Worm (Caenorhabditis elegans): ENCODE data around the gene pisy-1.

Gene pisy-1

DNA sequence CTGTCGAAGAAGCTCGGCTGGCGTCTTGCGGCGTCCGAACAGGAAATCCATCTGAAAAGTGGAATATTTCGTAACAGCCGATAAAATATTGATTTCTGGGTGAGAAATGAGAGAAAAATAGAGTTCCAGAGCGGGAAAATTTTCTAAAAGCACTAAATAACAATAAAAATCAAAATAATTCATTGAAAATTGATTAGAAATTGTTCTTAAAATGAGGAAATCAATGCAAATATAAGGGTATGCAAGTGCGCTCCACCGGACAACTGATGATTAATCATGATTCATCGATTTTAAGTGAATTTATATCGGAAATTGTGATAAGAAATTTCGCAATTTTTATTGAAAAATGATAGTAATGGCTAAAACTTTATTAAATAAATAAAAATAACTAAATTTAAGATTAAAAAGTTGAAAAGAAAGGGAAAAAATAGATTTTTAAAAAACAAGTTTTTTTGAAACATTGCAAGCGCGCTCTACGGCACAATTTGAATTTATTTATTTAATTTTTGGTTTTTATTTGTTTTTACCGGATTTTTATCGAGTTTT is 30.1 kb upstream of the pisy-1 start, which contains the start of the genes vps-2 and tiar-2 (continued):
- TF ChIP-seq egl-44 (GFP tag; IDR thresholded peaks at IDR 0.05) (no peak), F55B11.4 (tag; optimal IDR thresholded peaks at IDR 0.05; ENCODE audit: borderline replicate concordance, insufficient read depth) (no peak), ztf-18 (tag; optimal IDR thresholded peaks at IDR 0.05) (no peak), ztf-26 (tag; optimal IDR thresholded peaks at IDR 0.05) (peak; percentile 30), attf-5 (GFP tag; optimal IDR thresholded peaks at IDR 0.05) (peak; percentile 90), attf-3 (GFP tag; conservative IDR thresholded peaks at IDR 0.05) (no peak), lin-40 (tag; optimal IDR thresholded peaks at IDR 0.05) (peak; percentile 66), K12H6.12 (tag; optimal IDR thresholded peaks at IDR 0.05) (peak; percentile 14), hlh-12 (tag; optimal IDR thresholded peaks at IDR 0.05) (no peak), fkh-3 (tag; optimal IDR thresholded peaks at IDR 0.05) (no peak), nhr-80 (tag; optimal IDR thresholded peaks at IDR 0.05) (peak; percentile 7)

DNA sequence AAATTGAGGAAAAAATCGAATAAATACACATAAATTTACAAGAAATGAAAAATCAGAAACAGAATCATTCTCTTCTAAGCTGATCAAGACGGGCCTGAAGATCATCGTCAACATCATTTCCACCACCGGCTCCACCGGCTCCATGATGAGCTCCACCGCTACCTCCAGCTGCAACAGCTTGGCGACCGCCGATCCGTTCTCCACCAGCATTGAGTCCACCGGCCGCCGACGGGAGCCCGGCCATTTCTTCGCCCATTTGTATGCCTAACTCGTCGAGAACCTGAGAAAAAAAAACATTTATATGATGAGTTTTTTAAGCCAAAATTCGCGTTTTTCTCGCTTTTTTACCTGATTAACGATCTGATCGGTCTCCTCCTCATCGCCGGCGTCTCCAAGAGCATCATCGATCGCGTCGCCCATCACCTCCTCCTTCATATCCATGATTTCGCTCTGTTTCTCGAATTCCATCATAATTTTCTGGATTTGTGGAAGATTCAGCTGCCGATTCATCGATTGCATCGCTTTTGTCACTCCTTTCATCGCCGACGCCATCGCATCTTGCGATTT is 29.2 kb upstream of the pisy-1 start:
- TF ChIP-seq egrh-3 (GFP tag; IDR thresholded peaks at IDR 0.05) (peak; percentile 59; the same call in 1 of the 2 replicates), zfh-2 (GFP tag; conservative IDR thresholded peaks at IDR 0.05) (peak; percentile 82), C06A6.2 (GFP tag; conservative IDR thresholded peaks at IDR 0.05) (no peak)

DNA sequence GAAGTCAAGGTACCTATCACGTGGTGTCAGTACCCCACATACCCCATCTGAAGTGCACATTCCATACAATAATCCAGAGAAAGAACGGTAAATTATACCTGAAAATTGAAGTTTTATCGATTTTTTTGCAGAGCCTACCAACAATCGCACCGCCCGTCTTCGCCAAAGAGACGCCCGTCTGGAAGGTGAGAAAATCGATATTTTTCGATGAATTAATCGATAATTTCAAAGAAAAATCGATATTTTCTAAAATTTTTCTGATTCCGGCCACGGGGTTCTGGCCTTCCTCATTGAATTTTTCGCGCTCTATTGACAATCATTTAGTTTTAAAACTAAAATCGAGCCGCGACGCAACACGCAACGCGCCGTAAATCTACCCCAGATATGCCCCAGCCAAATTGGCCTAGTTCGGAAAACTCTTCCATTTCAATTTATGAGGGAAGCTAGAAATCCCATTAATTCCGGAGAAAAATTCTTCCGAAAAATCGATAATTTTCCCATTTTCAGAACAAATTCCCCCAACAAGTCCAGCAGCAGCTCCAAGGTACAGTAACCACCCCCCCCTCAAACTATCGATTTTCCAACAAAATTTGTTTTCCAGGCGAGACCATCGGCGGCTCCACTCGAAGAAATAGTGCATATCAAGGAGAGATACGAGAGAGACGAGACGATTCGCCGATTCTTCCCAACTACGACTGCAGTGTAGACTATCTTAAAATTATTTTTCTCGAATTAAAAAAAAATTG is 28.5 kb upstream of the pisy-1 start:
- TF ChIP-seq ceh-100 (GFP tag; IDR thresholded peaks at IDR 0.05) (no peak), nhr-179 (tag; optimal IDR thresholded peaks at IDR 0.05) (no peak), Y56A3A.18 (GFP tag; IDR thresholded peaks at IDR 0.05) (no peak), F23B12.7 (tag; optimal IDR thresholded peaks at IDR 0.05; ENCODE audit: insufficient read depth) (no peak), zfh-2 (GFP tag; conservative IDR thresholded peaks at IDR 0.05) (no peak), ztf-25 (GFP tag; IDR thresholded peaks at IDR 0.05) (no peak), lsl-1 (GFP tag; optimal IDR thresholded peaks at IDR 0.05) (peak; percentile 14), F33H1.4 (GFP tag; IDR thresholded peaks at IDR 0.05) (no peak), T07F8.4 (tag; optimal IDR thresholded peaks at IDR 0.05) (no peak), attf-6 (GFP tag; IDR thresholded peaks at IDR 0.05) (0 out of 2 replicates have a peak, but pooled peaks have one; percentile 16), F39B2.1 (GFP tag; IDR thresholded peaks at IDR 0.05) (no peak), snpc-1.1 (tag; optimal IDR thresholded peaks at IDR 0.05; ENCODE audit: insufficient read depth) (no peak), cebp-2 (GFP tag; IDR thresholded peaks at IDR 0.05) (no peak), madf-3 (GFP tag; IDR thresholded peaks at IDR 0.05) (no peak), nhr-27 (tag; optimal IDR thresholded peaks at IDR 0.05) (peak; percentile 25), mel-28 (tag; optimal IDR thresholded peaks at IDR 0.05; ENCODE audit: borderline replicate concordance) (no peak), efl-1 (GFP tag; optimal IDR thresholded peaks at IDR 0.05) (no peak), hmg-1.2 (GFP tag; IDR thresholded peaks at IDR 0.05) (0 out of 2 replicates have a peak, but pooled peaks have one; percentile 11), madf-6 (GFP tag; IDR thresholded peaks at IDR 0.05) (peak; percentile 50), ekl-4 (GFP tag; IDR thresholded peaks at IDR 0.05) (peak; percentile 63), atf-7 (tag; optimal IDR thresholded peaks at IDR 0.05) (no peak), ZK185.1 (tag; optimal IDR thresholded peaks at IDR 0.05; ENCODE audit: poor library complexity, severe bottlenecking) (no peak), dox-1 (GFP tag; IDR thresholded peaks at IDR 0.05) (no peak), ceh-79 (tag; optimal IDR thresholded peaks at IDR 0.05) (no peak), dpl-1 (GFP tag; optimal IDR thresholded peaks at IDR 0.05) (no peak), nfya-2 (GFP tag; IDR thresholded peaks at IDR 0.05) (no peak), fkh-3 (tag; optimal IDR thresholded peaks at IDR 0.05) (no peak), ccch-3 (GFP tag; optimal IDR thresholded peaks at IDR 0.05) (no peak), lsy-27 (tag; optimal IDR thresholded peaks at IDR 0.05; ENCODE audit: borderline replicate concordance, insufficient read depth) (no peak), C17E4.6 (GFP tag; IDR thresholded peaks at IDR 0.05) (no peak), hrde-1 (tag; optimal IDR thresholded peaks at IDR 0.05; ENCODE audit: borderline replicate concordance) (no peak)

Data from whole organism, young adult.